Worm (Caenorhabditis elegans) whole organism, young adult: ENCODE data around the gene atp-5.

Experiments used
- D2030.7 ChIP-seq: fragments of 200-800 bp; sonication (Bioruptor generic); IDR thresholded peaks from 2 replicates; pipeline ENCODE4 v1.3.6; 2022; ENCODE audit warnings: missing genetic modification reagents, missing genetic modification characterization, missing compliant biosample characterization
- Y53G8AR.9 ChIP-seq: fragments of 200-800 bp; sonication (Bioruptor generic); conservative IDR thresholded peaks from 2 replicates; pipeline ENCODE4 v1.3.6; 2022; ENCODE audit warnings: missing genetic modification reagents, missing genetic modification characterization, missing compliant biosample characterization
- Y56A3A.18 ChIP-seq: fragments of 200-800 bp; sonication (Bioruptor generic); IDR thresholded peaks from 2 replicates; pipeline ENCODE4 v1.3.6; 2022; ENCODE audit warnings: missing genetic modification reagents, missing genetic modification characterization, missing compliant biosample characterization
- akir-1 ChIP-seq: fragments of 200-800 bp; sonication (Bioruptor generic); optimal IDR thresholded peaks from 2 replicates; lab custom pipeline; 2018; ENCODE audit warnings: mild to moderate bottlenecking, missing genetic modification characterization, moderate library complexity, missing compliant biosample characterization
- attf-5 ChIP-seq: fragments of 200-800 bp; sonication (Bioruptor generic); optimal IDR thresholded peaks from 2 replicates; lab custom pipeline; 2018; ENCODE audit warnings: mild to moderate bottlenecking, missing genetic modification characterization, missing compliant biosample characterization
- cebp-1 ChIP-seq, 2 experiments: fragments of 200-800 bp in 1 of 2; sonication (Bioruptor generic) in 1 of 2; sonication (generic microtip) in 1 of 2; IDR thresholded peaks in 1 of 2; optimal IDR thresholded peaks in 1 of 2; 2 replicates each; pipeline versions ENCODE4 v1.3.6 to Lab custom; 2017 to 2022; ENCODE audit warnings: missing compliant biosample characterization in 2 of 2, missing genetic modification characterization in 2 of 2, mild to moderate bottlenecking in 1 of 2, missing genetic modification reagents in 1 of 2, moderate library complexity in 1 of 2
- chd-7 ChIP-seq: sonication (generic microtip); optimal IDR thresholded peaks from 2 replicates; lab custom pipeline; 2016; ENCODE audit warnings: mild to moderate bottlenecking, missing genetic modification characterization, moderate library complexity, missing compliant biosample characterization
- egl-44 ChIP-seq: fragments of 200-800 bp; sonication (Bioruptor generic); IDR thresholded peaks from 2 replicates; pipeline ENCODE4 v1.3.6; 2022; ENCODE audit warnings: missing genetic modification reagents, missing genetic modification characterization, missing compliant biosample characterization
- him-1 ChIP-seq: sonication (generic microtip); optimal IDR thresholded peaks from 2 replicates; lab custom pipeline; 2016; ENCODE audit warnings: missing genotype, missing genetic modification reagents, missing genetic modification characterization, missing compliant biosample characterization
- let-526 ChIP-seq: fragments of 200-800 bp; sonication (Bioruptor generic); IDR thresholded peaks from 2 replicates; pipeline ENCODE4 v1.3.6; 2022; ENCODE audit warnings: missing genetic modification reagents, missing genetic modification characterization, missing compliant biosample characterization
- lsl-1 ChIP-seq: fragments of 200-800 bp; sonication (Bioruptor generic); optimal IDR thresholded peaks from 2 replicates; lab custom pipeline; 2018; ENCODE audit warnings: mild to moderate bottlenecking, missing genetic modification characterization, moderate library complexity, missing compliant biosample characterization
- nfya-1 ChIP-seq: sonication (generic microtip); optimal IDR thresholded peaks from 2 replicates; lab custom pipeline; 2017; ENCODE audit warnings: antibody characterized with exemption, missing compliant biosample characterization, missing genetic modification characterization, borderline replicate concordance; ENCODE audit not compliant: insufficient read depth
- nfyb-1 ChIP-seq: fragments of 200-800 bp; sonication (Bioruptor generic); IDR thresholded peaks from 2 replicates; pipeline ENCODE4 v1.3.6; 2022; ENCODE audit warnings: missing genetic modification reagents, missing genetic modification characterization, missing compliant biosample characterization
- nhr-27 ChIP-seq: fragments of 200-800 bp; sonication (Bioruptor generic); optimal IDR thresholded peaks from 2 replicates; lab custom pipeline; 2018; ENCODE audit warnings: mild to moderate bottlenecking, missing genetic modification characterization, moderate library complexity, missing compliant biosample characterization
- pbrm-1 ChIP-seq: fragments of 200-800 bp; sonication (Bioruptor generic); IDR thresholded peaks from 2 replicates; pipeline ENCODE4 v1.3.6; 2022; ENCODE audit warnings: missing genetic modification reagents, missing genetic modification characterization, missing compliant biosample characterization
- pha-4 ChIP-seq: fragments of 150-350 bp; sonication (generic microtip); optimal IDR thresholded peaks from 2 replicates; lab custom pipeline; 2014; ENCODE audit warnings: missing biosample characterization, missing genetic modification reagents, missing genetic modification characterization
- repo-1 ChIP-seq: sonication (generic microtip); optimal IDR thresholded peaks from 2 replicates; lab custom pipeline; 2017; ENCODE audit warnings: mild to moderate bottlenecking, missing genetic modification characterization, missing compliant biosample characterization
- snpc-1.3 ChIP-seq: sonication (generic microtip); optimal IDR thresholded peaks from 2 replicates; lab custom pipeline; 2017; ENCODE audit warnings: missing genetic modification characterization, mild to moderate bottlenecking, missing compliant biosample characterization, antibody characterized with exemption, moderate library complexity, missing genotype, missing genetic modification reagents; ENCODE audit not compliant: insufficient read depth
- unc-130 ChIP-seq: sonication (generic microtip); optimal IDR thresholded peaks from 2 replicates; lab custom pipeline; 2016; ENCODE audit warnings: missing genetic modification reagents, missing genetic modification characterization, missing compliant biosample characterization
- zfh-2 ChIP-seq: fragments of 200-800 bp; sonication (Bioruptor generic); conservative IDR thresholded peaks from 2 replicates; pipeline ENCODE4 v1.3.6; 2022; ENCODE audit warnings: missing genetic modification reagents, missing genetic modification characterization, missing compliant biosample characterization
- ztf-28 ChIP-seq: fragments of 200-800 bp; sonication (Bioruptor generic); IDR thresholded peaks from 2 replicates; pipeline ENCODE4 v1.3.6; 2022; ENCODE audit warnings: missing genetic modification reagents, missing genetic modification characterization, missing compliant biosample characterization

atp-5 gene

DNA sequence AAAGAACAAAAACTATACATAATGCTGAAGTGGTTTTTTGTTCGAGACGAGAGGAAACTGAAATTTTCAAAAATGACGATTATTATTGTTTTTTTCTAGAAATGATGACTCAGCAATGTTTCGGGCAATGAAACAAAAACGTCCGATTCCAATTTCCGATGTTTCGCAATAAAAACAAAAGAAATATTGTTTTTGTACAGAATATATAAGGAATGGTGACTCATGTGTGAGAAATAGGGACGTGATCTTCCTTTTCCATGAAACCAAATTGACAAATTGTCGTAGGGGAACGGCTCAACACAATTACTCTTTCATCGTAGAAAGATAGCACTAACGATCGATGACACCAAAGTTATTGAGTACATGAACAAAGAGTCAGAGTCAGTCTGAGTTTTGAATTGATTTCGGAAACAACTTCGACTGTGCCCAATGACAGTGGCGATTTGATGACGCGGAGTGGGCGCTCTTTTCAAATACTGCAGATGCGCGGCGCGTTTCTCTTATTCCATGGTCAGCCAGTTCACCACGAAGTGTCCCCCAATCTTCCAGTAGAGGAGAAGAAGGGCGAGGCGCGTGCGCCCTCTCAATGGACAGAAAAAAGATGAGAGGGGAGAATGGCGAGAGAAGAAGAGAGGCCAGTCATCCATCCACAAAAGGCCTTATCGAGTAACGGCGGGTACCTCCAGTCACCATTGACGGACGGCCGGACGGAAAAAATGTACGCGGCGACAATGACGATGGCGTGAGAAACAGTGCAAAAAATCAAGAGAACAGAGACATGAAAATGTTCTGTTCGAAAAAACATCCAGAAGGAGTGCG, 48.2 kb downstream of the atp-5 start (continued):
- TF ChIP-seq nfya-1 (tag; lab: Kevin White, UChicago) (no peak), pha-4 (tag; lab: Kevin White, UChicago) (no peak), ztf-28 (GFP tag; lab: Robert Waterston, UW) (0 out of 2 replicates have a peak, but pooled peaks have one; percentile 61), akir-1 (GFP tag; lab: Kevin White, UChicago) (no peak), pbrm-1 (GFP tag; lab: Robert Waterston, UW) (peak; percentile 28), snpc-1.3 (tag; lab: Kevin White, UChicago) (no peak), attf-5 (GFP tag; lab: Kevin White, UChicago) (peak; percentile 29), zfh-2 (peak; percentile 91), egl-44 (GFP tag; lab: Robert Waterston, UW) (no peak), nfyb-1 (peak; percentile 37; the same call in 1 of the 2 replicates), Y56A3A.18 (GFP tag; lab: Robert Waterston, UW) (peak; percentile 42; the same call in 1 of the 2 replicates), cebp-1 (GFP tag; IDR thresholded peaks at IDR 0.05; lab: Robert Waterston, UW) (no peak; the same call in 1 of the 2 replicates), cebp-1 (tag; optimal IDR thresholded peaks at IDR 0.05; lab: Kevin White, UChicago) (peak; percentile 61), let-526 (GFP tag; lab: Robert Waterston, UW) (no peak), unc-130 (GFP tag; lab: Kevin White, UChicago) (no peak), nhr-27 (peak; percentile 9)

DNA sequence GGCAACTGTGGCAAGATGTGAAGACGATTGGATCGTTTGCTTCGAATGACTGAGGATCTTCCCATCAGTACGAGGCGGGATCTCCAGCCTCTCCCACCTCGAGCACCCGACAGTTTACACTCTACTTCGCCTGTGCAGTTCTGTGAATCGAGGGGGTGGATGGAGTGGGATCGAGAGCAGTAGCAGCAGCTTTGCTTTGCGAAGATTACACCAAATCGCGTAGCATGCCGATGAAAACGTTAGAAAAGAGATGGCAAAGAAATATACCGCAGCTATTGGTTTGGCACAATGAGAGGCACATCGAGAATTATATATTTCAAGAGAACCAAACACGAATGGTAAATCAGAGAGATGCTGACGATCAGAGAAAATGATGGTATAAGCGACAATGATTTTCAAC, 49.2 kb downstream of the atp-5 start, which contains the start of gene act-3:
TSS of gene act-3 (minus strand) at position 51 of the 400 bp plus-strand sequence.
- TF ChIP-seq lsl-1 (GFP tag; lab: Kevin White, UChicago) (no peak), chd-7 (peak; percentile 7), repo-1 (tag; lab: Kevin White, UChicago) (peak; percentile 8), D2030.7 (GFP tag; lab: Robert Waterston, UW) (no peak), Y53G8AR.9 (GFP tag; lab: Robert Waterston, UW) (no peak), pbrm-1 (GFP tag; lab: Robert Waterston, UW) (0 out of 2 replicates have a peak, but pooled peaks have one; percentile 24)

DNA sequence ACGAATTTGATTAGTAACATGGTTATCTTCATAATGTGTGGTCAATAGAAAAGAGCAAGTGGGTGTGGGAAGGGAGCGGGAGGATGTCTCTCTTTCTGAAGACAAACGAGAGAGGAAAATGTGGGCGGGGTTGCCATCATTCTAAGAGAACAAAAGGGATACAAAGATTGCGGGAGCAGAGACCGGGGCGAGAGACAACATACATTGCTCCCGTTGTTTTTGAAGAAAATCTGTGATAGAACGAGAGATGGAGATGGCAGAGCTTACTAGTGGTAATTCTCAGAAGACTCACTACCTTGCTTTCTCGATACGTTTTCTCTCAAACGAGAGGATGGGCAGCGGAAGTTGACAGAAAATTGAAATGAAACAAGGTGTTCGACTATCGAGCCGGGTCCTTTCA, 50.3 kb downstream of the atp-5 start:
- TF ChIP-seq him-1, result no peak
- no peak for TF ChIP-seq chd-7
